Worm (Caenorhabditis elegans) whole organism, young adult: ENCODE results near the gene Y73F8A.5.

Source experiments
- F39B2.1 ChIP-seq: fragments of 200-800 bp; sonication (Bioruptor generic); IDR thresholded peaks from 2 replicates; pipeline ENCODE4 v1.3.6; 2022; ENCODE audit warnings: missing genetic modification reagents, missing genetic modification characterization, missing compliant biosample characterization
- T07F8.4 ChIP-seq: sonication (generic microtip); optimal IDR thresholded peaks from 2 replicates; lab custom pipeline; 2016; ENCODE audit warnings: mild to moderate bottlenecking, missing genetic modification characterization, moderate library complexity, missing compliant biosample characterization
- let-526 ChIP-seq: fragments of 200-800 bp; sonication (Bioruptor generic); IDR thresholded peaks from 2 replicates; pipeline ENCODE4 v1.3.6; 2022; ENCODE audit warnings: missing genetic modification reagents, missing genetic modification characterization, missing compliant biosample characterization
- lin-35 ChIP-seq, 3 experiments: fragments of 150-350 bp in 2 of 3; sonication (generic microtip) in 1 of 3; optimal IDR thresholded peaks; 2 replicates each; lab custom pipeline; 2014 to 2018; ENCODE audit warnings: missing biosample characterization in 3 of 3, missing genetic modification characterization in 3 of 3, missing genetic modification reagents in 3 of 3
- pbrm-1 ChIP-seq: fragments of 200-800 bp; sonication (Bioruptor generic); IDR thresholded peaks from 2 replicates; pipeline ENCODE4 v1.3.6; 2022; ENCODE audit warnings: missing genetic modification reagents, missing genetic modification characterization, missing compliant biosample characterization
- rcor-1 ChIP-seq: fragments of 200-800 bp; sonication (Bioruptor generic); IDR thresholded peaks from 2 replicates; pipeline ENCODE4 v1.3.6; 2022; ENCODE audit warnings: missing genetic modification reagents, missing genetic modification characterization, missing compliant biosample characterization

DNA sequence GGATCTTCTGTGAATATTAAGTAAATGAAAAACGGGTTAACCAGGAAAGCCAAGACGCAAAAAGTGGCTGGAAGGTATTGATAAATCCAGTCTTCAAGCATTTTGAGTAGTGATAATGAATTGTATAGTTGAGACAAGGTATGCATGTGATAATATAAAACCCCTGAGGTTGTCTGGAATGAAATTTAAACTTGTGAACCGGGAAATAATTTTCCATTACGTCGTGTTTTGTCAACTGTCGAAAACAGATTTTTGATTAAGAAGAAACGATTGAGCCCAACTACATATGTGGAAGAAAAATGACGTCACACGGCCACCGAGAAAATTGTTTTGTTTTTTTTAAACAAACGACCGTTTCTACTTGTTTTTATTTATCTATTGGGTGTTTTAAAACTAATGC is 7.5 kb upstream of the Y73F8A.5 start, which contains the start of gene srj-42:
- TF ChIP-seq lin-35 (GFP tag; optimal IDR thresholded peaks at IDR 0.05; lab: Kevin White, UChicago) (no peak), T07F8.4 (no peak), rcor-1 (GFP tag; lab: Robert Waterston, UW) (no peak), F39B2.1 (no peak), let-526 (GFP tag; lab: Robert Waterston, UW) (no peak), pbrm-1 (GFP tag; lab: Robert Waterston, UW) (no peak)
